Worm (Caenorhabditis elegans) whole organism, young adult: ENCODE measurements around the gene rnf-113.
A peak's percentile ranks its signal among the peaks of the same experiment; 100 is the strongest.

Source experiments
- C06A6.2 ChIP-seq: fragments of 200-800 bp; sonication (Bioruptor generic); conservative IDR thresholded peaks from 2 replicates; pipeline ENCODE4 v1.3.6; 2022; ENCODE audit warnings: missing genetic modification characterization, missing compliant biosample characterization
- F39B2.1 ChIP-seq: fragments of 200-800 bp; sonication (Bioruptor generic); IDR thresholded peaks from 2 replicates; pipeline ENCODE4 v1.3.6; 2022; ENCODE audit warnings: missing genetic modification reagents, missing genetic modification characterization, missing compliant biosample characterization
- F52B5.7 ChIP-seq: sonication (generic microtip); optimal IDR thresholded peaks from 2 replicates; lab custom pipeline; 2016; ENCODE audit warnings: mild to moderate bottlenecking, missing genetic modification characterization, missing compliant biosample characterization
- F55B11.4 ChIP-seq: sonication (generic microtip); optimal IDR thresholded peaks from 2 replicates; lab custom pipeline; 2016; ENCODE audit warnings: missing compliant biosample characterization, missing genetic modification characterization, borderline replicate concordance; ENCODE audit not compliant: insufficient read depth
- F57C9.4 ChIP-seq: sonication (generic microtip); optimal IDR thresholded peaks from 2 replicates; lab custom pipeline; 2017; ENCODE audit warnings: mild to moderate bottlenecking, missing genetic modification characterization, missing compliant biosample characterization
- K11D2.4 ChIP-seq: fragments of 200-800 bp; sonication (Bioruptor generic); IDR thresholded peaks from 2 replicates; pipeline ENCODE4 v1.3.6; 2022; ENCODE audit warnings: missing genetic modification reagents, missing genetic modification characterization, missing compliant biosample characterization
- Y53F4B.3 ChIP-seq: fragments of 200-800 bp; sonication (Bioruptor generic); IDR thresholded peaks from 2 replicates; pipeline ENCODE4 v1.3.6; 2022; ENCODE audit warnings: missing genetic modification reagents, missing genetic modification characterization, missing compliant biosample characterization
- Y56A3A.18 ChIP-seq: fragments of 200-800 bp; sonication (Bioruptor generic); IDR thresholded peaks from 2 replicates; pipeline ENCODE4 v1.3.6; 2022; ENCODE audit warnings: missing genetic modification reagents, missing genetic modification characterization, missing compliant biosample characterization
- Y79H2A.3 ChIP-seq: fragments of 200-800 bp; sonication (Bioruptor generic); conservative IDR thresholded peaks from 2 replicates; pipeline ENCODE4 v1.3.6; 2022; ENCODE audit warnings: missing genetic modification reagents, missing genetic modification characterization, missing compliant biosample characterization
- Y95B8A.8 ChIP-seq: fragments of 200-800 bp; sonication (Bioruptor generic); IDR thresholded peaks from 2 replicates; pipeline ENCODE4 v1.3.6; 2022; ENCODE audit warnings: missing genetic modification reagents, missing genetic modification characterization, missing compliant biosample characterization
- ZK185.1 ChIP-seq: sonication (generic microtip); optimal IDR thresholded peaks from 2 replicates; lab custom pipeline; 2016; ENCODE audit warnings: mild to moderate bottlenecking, missing genetic modification characterization, missing compliant biosample characterization; ENCODE audit not compliant: poor library complexity, severe bottlenecking
- atf-7 ChIP-seq: sonication (generic microtip); optimal IDR thresholded peaks from 2 replicates; lab custom pipeline; 2017; ENCODE audit warnings: mild to moderate bottlenecking, missing genetic modification characterization, missing compliant biosample characterization
- attf-5 ChIP-seq: fragments of 200-800 bp; sonication (Bioruptor generic); optimal IDR thresholded peaks from 2 replicates; lab custom pipeline; 2018; ENCODE audit warnings: mild to moderate bottlenecking, missing genetic modification characterization, missing compliant biosample characterization
- bed-2 ChIP-seq: fragments of 200-800 bp; sonication (Bioruptor generic); IDR thresholded peaks from 2 replicates; pipeline ENCODE4 v1.3.6; 2022; ENCODE audit warnings: missing genetic modification reagents, missing genetic modification characterization, missing compliant biosample characterization
- cebp-1 ChIP-seq, 2 experiments: fragments of 200-800 bp in 1 of 2; sonication (Bioruptor generic) in 1 of 2; sonication (generic microtip) in 1 of 2; IDR thresholded peaks in 1 of 2; optimal IDR thresholded peaks in 1 of 2; 2 replicates each; pipeline versions ENCODE4 v1.3.6 to Lab custom; 2017 to 2022; ENCODE audit warnings: missing compliant biosample characterization in 2 of 2, missing genetic modification characterization in 2 of 2, mild to moderate bottlenecking in 1 of 2, missing genetic modification reagents in 1 of 2, moderate library complexity in 1 of 2
- cebp-2 ChIP-seq: fragments of 200-800 bp; sonication (Bioruptor generic); IDR thresholded peaks from 2 replicates; pipeline ENCODE4 v1.3.6; 2022; ENCODE audit warnings: missing genetic modification characterization, missing compliant biosample characterization
- ceh-27 ChIP-seq: fragments of 200-800 bp; sonication (Bioruptor generic); optimal IDR thresholded peaks from 2 replicates; lab custom pipeline; 2018; ENCODE audit warnings: mild to moderate bottlenecking, missing genetic modification characterization, moderate library complexity, missing compliant biosample characterization
- ceh-40 ChIP-seq: fragments of 200-800 bp; sonication (Bioruptor generic); IDR thresholded peaks from 2 replicates; pipeline ENCODE4 v1.3.6; 2022; ENCODE audit warnings: missing genetic modification characterization, missing compliant biosample characterization
- chd-7 ChIP-seq: sonication (generic microtip); optimal IDR thresholded peaks from 2 replicates; lab custom pipeline; 2016; ENCODE audit warnings: mild to moderate bottlenecking, missing genetic modification characterization, moderate library complexity, missing compliant biosample characterization
- die-1 ChIP-seq: sonication (generic microtip); optimal IDR thresholded peaks from 2 replicates; lab custom pipeline; 2016; ENCODE audit warnings: missing genotype, mild to moderate bottlenecking, missing genetic modification characterization, missing compliant biosample characterization
- dox-1 ChIP-seq: fragments of 200-800 bp; sonication (Bioruptor generic); IDR thresholded peaks from 2 replicates; pipeline ENCODE4 v1.3.6; 2022; ENCODE audit warnings: missing genetic modification reagents, missing genetic modification characterization, missing compliant biosample characterization
- dpl-1 ChIP-seq: fragments of 150-350 bp; optimal IDR thresholded peaks from 2 replicates; lab custom pipeline; 2014; ENCODE audit warnings: missing biosample characterization, missing genetic modification reagents, missing genetic modification characterization
- egrh-3 ChIP-seq: fragments of 200-800 bp; sonication (Bioruptor generic); IDR thresholded peaks from 2 replicates; pipeline ENCODE4 v1.3.6; 2022; ENCODE audit warnings: missing genetic modification reagents, missing genetic modification characterization, missing compliant biosample characterization
- ets-4 ChIP-seq: fragments of 200-800 bp; sonication (Bioruptor generic); optimal IDR thresholded peaks from 2 replicates; lab custom pipeline; 2018; ENCODE audit warnings: mild to moderate bottlenecking, missing genetic modification characterization, missing compliant biosample characterization
- gei-17 ChIP-seq: fragments of 200-800 bp; sonication (Bioruptor generic); optimal IDR thresholded peaks from 2 replicates; lab custom pipeline; 2018; ENCODE audit warnings: mild to moderate bottlenecking, missing genetic modification characterization, missing compliant biosample characterization
- hmg-1.2 ChIP-seq: fragments of 200-800 bp; sonication (Bioruptor generic); IDR thresholded peaks from 2 replicates; pipeline ENCODE4 v1.3.6; 2022; ENCODE audit warnings: missing genetic modification reagents, missing genetic modification characterization, missing compliant biosample characterization
- hsf-1 ChIP-seq: fragments of 200-800 bp; sonication (Bioruptor generic); IDR thresholded peaks from 2 replicates; pipeline ENCODE4 v1.3.6; 2022; ENCODE audit warnings: missing genetic modification reagents, missing genetic modification characterization, missing compliant biosample characterization
- lag-1 ChIP-seq: fragments of 200-800 bp; sonication (Bioruptor generic); IDR thresholded peaks from 2 replicates; pipeline ENCODE4 v1.3.6; 2022; ENCODE audit warnings: missing genetic modification reagents, missing genetic modification characterization, missing compliant biosample characterization
- let-607 ChIP-seq, 2 experiments: fragments of 200-800 bp in 1 of 2; sonication (Bioruptor generic) in 1 of 2; sonication (generic microtip) in 1 of 2; optimal IDR thresholded peaks; 2 replicates each; lab custom pipeline; 2016 to 2018; ENCODE audit warnings: mild to moderate bottlenecking in 2 of 2, missing compliant biosample characterization in 2 of 2, missing genetic modification characterization in 2 of 2, moderate library complexity in 2 of 2, missing genotype in 1 of 2
- lin-26 ChIP-seq: fragments of 200-800 bp; sonication (Bioruptor generic); IDR thresholded peaks from 2 replicates; pipeline ENCODE4 v1.3.6; 2022; ENCODE audit warnings: missing genetic modification reagents, missing genetic modification characterization, missing compliant biosample characterization
- lin-35 ChIP-seq, 3 experiments: fragments of 150-350 bp in 2 of 3; sonication (generic microtip) in 1 of 3; optimal IDR thresholded peaks; 2 replicates each; lab custom pipeline; 2014 to 2018; ENCODE audit warnings: missing biosample characterization in 3 of 3, missing genetic modification characterization in 3 of 3, missing genetic modification reagents in 3 of 3
- lin-40 ChIP-seq: sonication (generic microtip); optimal IDR thresholded peaks from 2 replicates; lab custom pipeline; 2016; ENCODE audit warnings: missing genetic modification characterization, mild to moderate bottlenecking, missing compliant biosample characterization, missing genotype, missing genetic modification reagents
- lin-54 ChIP-seq: fragments of 200-800 bp; sonication (Bioruptor generic); optimal IDR thresholded peaks from 2 replicates; lab custom pipeline; 2018; ENCODE audit warnings: mild to moderate bottlenecking, missing genetic modification characterization, missing compliant biosample characterization
- madf-10 ChIP-seq: sonication (generic microtip); optimal IDR thresholded peaks from 2 replicates; lab custom pipeline; 2016; ENCODE audit warnings: mild to moderate bottlenecking, missing genetic modification characterization, missing compliant biosample characterization
- madf-8 ChIP-seq: fragments of 200-800 bp; sonication (Bioruptor generic); conservative IDR thresholded peaks from 2 replicates; pipeline ENCODE4 v1.3.6; 2022; ENCODE audit warnings: missing genetic modification reagents, missing genetic modification characterization, missing compliant biosample characterization
- mcd-1 ChIP-seq: fragments of 200-800 bp; sonication (Bioruptor generic); IDR thresholded peaks from 2 replicates; pipeline ENCODE4 v1.3.6; 2022; ENCODE audit warnings: missing genetic modification reagents, missing genetic modification characterization, missing compliant biosample characterization
- mxl-1 ChIP-seq: sonication (generic microtip); optimal IDR thresholded peaks from 2 replicates; lab custom pipeline; 2016; ENCODE audit warnings: missing genetic modification characterization, missing compliant biosample characterization
- nfyb-1 ChIP-seq: fragments of 200-800 bp; sonication (Bioruptor generic); IDR thresholded peaks from 2 replicates; pipeline ENCODE4 v1.3.6; 2022; ENCODE audit warnings: missing genetic modification reagents, missing genetic modification characterization, missing compliant biosample characterization
- nhr-80 ChIP-seq: sonication (generic microtip); optimal IDR thresholded peaks from 2 replicates; lab custom pipeline; 2016; ENCODE audit warnings: missing genetic modification characterization, missing compliant biosample characterization
- rcor-1 ChIP-seq: fragments of 200-800 bp; sonication (Bioruptor generic); IDR thresholded peaks from 2 replicates; pipeline ENCODE4 v1.3.6; 2022; ENCODE audit warnings: missing genetic modification reagents, missing genetic modification characterization, missing compliant biosample characterization
- sea-2 ChIP-seq: fragments of 200-800 bp; sonication (Bioruptor generic); IDR thresholded peaks from 2 replicates; pipeline ENCODE4 v1.3.6; 2022; ENCODE audit warnings: missing genetic modification characterization, missing compliant biosample characterization
- snpc-1.3 ChIP-seq: sonication (generic microtip); optimal IDR thresholded peaks from 2 replicates; lab custom pipeline; 2017; ENCODE audit warnings: missing genetic modification characterization, mild to moderate bottlenecking, missing compliant biosample characterization, antibody characterized with exemption, moderate library complexity, missing genotype, missing genetic modification reagents; ENCODE audit not compliant: insufficient read depth
- tbp1 ChIP-seq: fragments of 200-800 bp; sonication (Bioruptor generic); optimal IDR thresholded peaks from 2 replicates; lab custom pipeline; 2018; ENCODE audit warnings: mild to moderate bottlenecking, missing genetic modification characterization, missing compliant biosample characterization
- tlf-1 ChIP-seq: fragments of 200-800 bp; sonication (Bioruptor generic); optimal IDR thresholded peaks from 2 replicates; lab custom pipeline; 2018; ENCODE audit warnings: mild to moderate bottlenecking, missing genetic modification characterization, missing compliant biosample characterization
- ztf-18 ChIP-seq: sonication (generic microtip); optimal IDR thresholded peaks from 2 replicates; lab custom pipeline; 2016; ENCODE audit warnings: missing genotype, mild to moderate bottlenecking, missing genetic modification characterization, missing compliant biosample characterization
- ztf-22 ChIP-seq: fragments of 200-800 bp; sonication (Bioruptor generic); optimal IDR thresholded peaks from 2 replicates; lab custom pipeline; 2018; ENCODE audit warnings: mild to moderate bottlenecking, missing genetic modification characterization, moderate library complexity, missing compliant biosample characterization
- ztf-25 ChIP-seq: fragments of 200-800 bp; sonication (Bioruptor generic); IDR thresholded peaks from 2 replicates; pipeline ENCODE4 v1.3.6; 2022; ENCODE audit warnings: missing genetic modification reagents, missing genetic modification characterization, missing compliant biosample characterization
- ztf-26 ChIP-seq: sonication (generic microtip); optimal IDR thresholded peaks from 2 replicates; lab custom pipeline; 2017; ENCODE audit warnings: missing genetic modification characterization, missing compliant biosample characterization

rnf-113 gene

DNA sequence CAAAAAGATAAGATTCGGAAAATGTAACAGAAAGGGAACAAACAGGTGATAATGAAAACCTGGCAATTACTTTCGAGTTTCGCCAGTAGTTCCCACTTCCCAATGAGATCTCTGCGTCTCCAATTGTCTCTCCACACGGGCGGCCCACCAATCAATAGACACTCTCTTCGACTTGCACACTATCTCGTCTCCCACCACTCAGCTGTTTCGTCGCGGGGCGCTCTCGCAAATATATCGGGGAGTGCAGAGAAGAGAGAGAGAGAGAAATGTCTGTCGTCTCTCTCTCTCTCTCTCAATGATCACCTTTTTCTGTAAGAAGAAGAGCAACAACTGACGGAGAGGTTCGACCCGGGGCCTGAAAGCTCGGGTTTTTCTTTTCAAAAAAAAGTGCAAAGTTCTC lies 37.3 kb downstream of the rnf-113 start:
- TF ChIP-seq sea-2 (GFP tag; lab: Robert Waterston, UW) = no peak
- peak; percentile 72 for TF ChIP-seq ceh-27 (GFP tag; lab: Kevin White, UChicago)
- no peak for TF ChIP-seq ztf-25 (GFP tag; lab: Robert Waterston, UW)
- TF ChIP-seq nhr-80 = peak; percentile 95
- TF ChIP-seq hmg-1.2 (GFP tag; lab: Robert Waterston, UW) = peak; percentile 92
- peak; percentile 19 to 58 for TF ChIP-seq let-607 (tag; optimal IDR thresholded peaks at IDR 0.05; lab: Kevin White, UChicago)
- TF ChIP-seq lin-26 (GFP tag; lab: Robert Waterston, UW) = peak; percentile 73
- TF ChIP-seq gei-17 = peak; percentile 37
- TF ChIP-seq chd-7 (tag; lab: Kevin White, UChicago) = peak; percentile 83
- TF ChIP-seq lag-1 (GFP tag; lab: Robert Waterston, UW) = no peak
- TF ChIP-seq mxl-1 (tag; lab: Kevin White, UChicago) = no peak
- peak; percentile 72 for TF ChIP-seq mcd-1 (GFP tag; lab: Robert Waterston, UW)
- TF ChIP-seq F39B2.1 (GFP tag; lab: Robert Waterston, UW) = no peak
- TF ChIP-seq ztf-18 = peak; percentile 44
- TF ChIP-seq ztf-26 (tag; lab: Kevin White, UChicago) = peak; percentile 59
- TF ChIP-seq Y56A3A.18 (GFP tag; lab: Robert Waterston, UW) = 0 out of 2 replicates have a peak, but pooled peaks have one; percentile 19
- TF ChIP-seq ztf-22 = peak; percentile 54
- peak; percentile 79 for TF ChIP-seq lin-40 (tag; lab: Kevin White, UChicago)
- 0 out of 2 replicates have a peak, but pooled peaks have one; percentile 25 for TF ChIP-seq Y95B8A.8 (GFP tag; lab: Robert Waterston, UW)
- no peak for TF ChIP-seq bed-2 (GFP tag; lab: Robert Waterston, UW)
- TF ChIP-seq K11D2.4 (GFP tag; lab: Robert Waterston, UW) = peak; percentile 71; the same call in 1 of the 2 replicates
- TF ChIP-seq Y79H2A.3 (GFP tag; lab: Robert Waterston, UW) = no peak
- TF ChIP-seq egrh-3 (GFP tag; lab: Robert Waterston, UW) = 0 out of 2 replicates have a peak, but pooled peaks have one; percentile 12
- TF ChIP-seq ceh-40 (GFP tag; lab: Robert Waterston, UW) = no peak
- peak; percentile 8 for TF ChIP-seq ets-4 (GFP tag; lab: Kevin White, UChicago)
- TF ChIP-seq lin-35 (GFP tag; optimal IDR thresholded peaks at IDR 0.05; lab: Kevin White, UChicago) = peak in 1 of 3 experiments; percentile 63
- TF ChIP-seq rcor-1 (GFP tag; lab: Robert Waterston, UW) = peak; percentile 68
- TF ChIP-seq Y53F4B.3 = no peak
- TF ChIP-seq F55B11.4 (tag; lab: Kevin White, UChicago) = no peak
- peak; percentile 80 for TF ChIP-seq atf-7 (tag; lab: Kevin White, UChicago)
- TF ChIP-seq C06A6.2 (GFP tag; lab: Robert Waterston, UW) = peak; percentile 68; the same call in 1 of the 2 replicates
- no peak for TF ChIP-seq cebp-2
- no peak for TF ChIP-seq die-1
- peak; percentile 88 for TF ChIP-seq dox-1
- TF ChIP-seq snpc-1.3 = no peak
- TF ChIP-seq tlf-1 = peak; percentile 57
- no peak for TF ChIP-seq F57C9.4 (tag; lab: Kevin White, UChicago)
- TF ChIP-seq attf-5 = peak; percentile 81
- TF ChIP-seq F52B5.7 (tag; lab: Kevin White, UChicago) = peak; percentile 18
- peak; percentile 58 for TF ChIP-seq tbp1 (GFP tag; lab: Kevin White, UChicago)
- peak; percentile 52; the same call in 1 of the 2 replicates for TF ChIP-seq cebp-1 (GFP tag; IDR thresholded peaks at IDR 0.05; lab: Robert Waterston, UW)
- TF ChIP-seq cebp-1 (tag; optimal IDR thresholded peaks at IDR 0.05; lab: Kevin White, UChicago) = peak; percentile 84
- no peak for TF ChIP-seq dpl-1 (GFP tag; lab: Kevin White, UChicago)
- peak; percentile 10 for TF ChIP-seq madf-10 (tag; lab: Kevin White, UChicago)
- TF ChIP-seq nfyb-1 (GFP tag; lab: Robert Waterston, UW) = peak; percentile 86
- TF ChIP-seq ZK185.1 = peak; percentile 42
- peak; percentile 62 for TF ChIP-seq lin-54
- TF ChIP-seq madf-8 (GFP tag; lab: Robert Waterston, UW) = no peak
- 0 out of 2 replicates have a peak, but pooled peaks have one; percentile 7 for TF ChIP-seq hsf-1 (GFP tag; lab: Robert Waterston, UW)
